Worm (Caenorhabditis elegans) whole organism, midembryonic: Measurements from ENCODE around the gene F26F12.8.

Source experiments
- T22C8.4 ChIP-seq: fragments of 200-800 bp; sonication (Bioruptor generic); IDR thresholded peaks from 2 replicates; pipeline ENCODE4 v1.3.6; 2022; ENCODE audit warnings: missing genetic modification characterization, missing compliant biosample characterization
- cog-1 ChIP-seq: sonication (generic microtip); optimal IDR thresholded peaks from 2 replicates; lab custom pipeline; 2016; ENCODE audit warnings: missing genetic modification characterization, missing compliant biosample characterization
- med-1 ChIP-seq: sonication (generic microtip); optimal IDR thresholded peaks from 2 replicates; lab custom pipeline; 2017; ENCODE audit warnings: missing genetic modification characterization, mild to moderate bottlenecking, missing compliant biosample characterization, antibody characterized with exemption, missing genetic modification reagents; ENCODE audit not compliant: insufficient read depth
- tab-1 ChIP-seq: fragments of 200-800 bp; sonication (Bioruptor generic); IDR thresholded peaks from 2 replicates; pipeline ENCODE4 v1.3.6; 2022; ENCODE audit warnings: missing genetic modification characterization, missing compliant biosample characterization
- ztf-23 ChIP-seq: fragments of 200-800 bp; sonication (Bioruptor generic); IDR thresholded peaks from 2 replicates; pipeline ENCODE4 v1.3.6; 2022; ENCODE audit warnings: missing genetic modification reagents, missing genetic modification characterization, missing compliant biosample characterization
- ztf-29 ChIP-seq: fragments of 200-800 bp; sonication (Bioruptor generic); IDR thresholded peaks from 2 replicates; pipeline ENCODE4 v1.3.6; 2022; ENCODE audit warnings: missing genetic modification reagents, missing genetic modification characterization, missing compliant biosample characterization

DNA sequence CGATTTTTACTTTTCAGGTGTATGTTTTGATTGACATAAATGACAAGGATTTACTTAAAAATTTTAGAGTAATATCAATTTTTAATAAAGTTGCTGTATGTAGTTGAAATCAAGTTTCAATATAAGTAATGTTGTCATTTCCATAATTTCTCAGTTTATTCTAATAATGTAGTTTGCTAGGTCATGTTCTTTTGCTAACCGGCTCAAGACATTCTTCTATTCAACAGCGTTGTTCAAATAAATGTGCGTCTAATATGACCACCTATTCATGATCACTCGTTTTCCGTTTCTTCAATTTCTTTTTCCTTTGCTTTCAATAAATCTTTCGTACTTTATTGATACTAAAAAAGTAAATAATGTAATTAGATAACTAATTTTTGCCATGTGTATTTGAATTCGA is 17.7 kb upstream of the F26F12.8 start, which contains the start of gene C02G6.3:
- TF ChIP-seq med-1 (GFP tag; lab: Kevin White, UChicago) = no peak
- TF ChIP-seq cog-1 (tag; lab: Kevin White, UChicago) = no peak
- TF ChIP-seq tab-1 (GFP tag; lab: Robert Waterston, UW) = no peak
- TF ChIP-seq T22C8.4 = no peak
- TF ChIP-seq ztf-23 (GFP tag; lab: Robert Waterston, UW) = no peak
- no peak for TF ChIP-seq ztf-29 (GFP tag; lab: Robert Waterston, UW)
